Worm (Caenorhabditis elegans) whole organism, L3 larva: ENCODE results near the gene F26F2.11.

ENCODE experiments used
- R02D3.7 ChIP-seq: fragments of 150-350 bp; optimal IDR thresholded peaks from 2 replicates; lab custom pipeline; 2014; ENCODE audit warnings: missing biosample characterization, missing genetic modification characterization
- ZK546.5 ChIP-seq: sonication (generic microtip); optimal IDR thresholded peaks from 2 replicates; lab custom pipeline; 2017; ENCODE audit warnings: missing biosample characterization, missing genetic modification characterization
- ama-1 ChIP-seq: fragments of 150-350 bp; optimal IDR thresholded peaks from 2 replicates; lab custom pipeline; 2018
- egl-5 ChIP-seq: fragments of 150-350 bp; optimal IDR thresholded peaks from 2 replicates; lab custom pipeline; 2017; ENCODE audit warnings: missing biosample characterization, missing genetic modification reagents, missing genetic modification characterization, inconsistent platforms
- fkh-10 ChIP-seq: sonication (generic microtip); optimal IDR thresholded peaks from 2 replicates; lab custom pipeline; 2017; ENCODE audit warnings: missing biosample characterization, missing genetic modification reagents, missing genetic modification characterization
- mdl-1 ChIP-seq: fragments of 150-350 bp; optimal IDR thresholded peaks from 2 replicates; lab custom pipeline; 2014; ENCODE audit warnings: missing biosample characterization, missing genetic modification characterization
- nhr-237 ChIP-seq: fragments of 150-350 bp; optimal IDR thresholded peaks from 2 replicates; lab custom pipeline; 2014; ENCODE audit warnings: missing biosample characterization, missing genetic modification characterization
- nhr-25 ChIP-seq: sonication (generic microtip); optimal IDR thresholded peaks from 2 replicates; lab custom pipeline; 2017; ENCODE audit warnings: missing biosample characterization, missing genetic modification characterization
- pha-4 ChIP-seq: fragments of 150-350 bp; optimal IDR thresholded peaks from 2 replicates; lab custom pipeline; 2014; ENCODE audit warnings: missing biosample characterization, missing genetic modification reagents, missing genetic modification characterization
- skn-1 ChIP-seq: fragments of 150-350 bp; optimal IDR thresholded peaks from 2 replicates; lab custom pipeline; 2014; ENCODE audit warnings: missing biosample characterization, missing genetic modification characterization
- unc-62 ChIP-seq: fragments of 150-350 bp; sonication (generic microtip); optimal IDR thresholded peaks from 4 replicates; lab custom pipeline; 2014; ENCODE audit warnings: missing biosample characterization, missing genetic modification reagents, missing genetic modification characterization

ce11 chrV:20634330-20634729 lies 38.8 kb upstream of the F26F2.11 start, which contains the start of gene F46B3.16:
- no peak for TF ChIP-seq egl-5 (tag; lab: Kevin White, UChicago)
- no peak for TF ChIP-seq ama-1
- TF ChIP-seq unc-62: no peak
- no peak for TF ChIP-seq fkh-10
- no peak for TF ChIP-seq mdl-1 (tag; lab: Kevin White, UChicago)
- TF ChIP-seq R02D3.7 (tag; lab: Kevin White, UChicago): no peak
- TF ChIP-seq ZK546.5 (tag; lab: Kevin White, UChicago): no peak
- no peak for TF ChIP-seq pha-4
- TF ChIP-seq nhr-237 (tag; lab: Kevin White, UChicago): no peak
- no peak for TF ChIP-seq nhr-25 (tag; lab: Kevin White, UChicago)
- no peak for TF ChIP-seq skn-1 (tag; lab: Kevin White, UChicago)
